Worm (Caenorhabditis elegans) whole organism, young adult: ENCODE results near the gene F21H7.5.

Experiments
- F23B12.7 ChIP-seq: sonication (generic microtip); optimal IDR thresholded peaks from 2 replicates; lab custom pipeline; 2017; ENCODE audit warnings: missing genetic modification characterization, mild to moderate bottlenecking, missing compliant biosample characterization, antibody characterized with exemption, moderate library complexity; ENCODE audit not compliant: insufficient read depth
- F49E8.2 ChIP-seq: sonication (generic microtip); optimal IDR thresholded peaks from 3 replicates; lab custom pipeline; 2017; ENCODE audit warnings: missing genetic modification characterization, mild to moderate bottlenecking, missing compliant biosample characterization, antibody characterized with exemption, moderate library complexity; ENCODE audit not compliant: insufficient read depth
- ama-1 ChIP-seq, 3 experiments: fragments of 150-350 bp in 1 of 3; sonication (generic microtip) in 2 of 3; optimal IDR thresholded peaks; 2 replicates each; lab custom pipeline; 2014 to 2018; ENCODE audit warnings: missing biosample characterization in 2 of 3, missing genetic modification characterization in 2 of 3, missing genetic modification reagents in 2 of 3
- aptf-2 ChIP-seq: fragments of 200-800 bp; sonication (Bioruptor generic); conservative IDR thresholded peaks from 2 replicates; pipeline ENCODE4 v1.3.6; 2022; ENCODE audit warnings: missing genetic modification reagents, missing genetic modification characterization, missing compliant biosample characterization
- bed-2 ChIP-seq: fragments of 200-800 bp; sonication (Bioruptor generic); IDR thresholded peaks from 2 replicates; pipeline ENCODE4 v1.3.6; 2022; ENCODE audit warnings: missing genetic modification reagents, missing genetic modification characterization, missing compliant biosample characterization
- ccch-3 ChIP-seq: fragments of 200-800 bp; sonication (Bioruptor generic); optimal IDR thresholded peaks from 2 replicates; lab custom pipeline; 2018; ENCODE audit warnings: mild to moderate bottlenecking, missing genetic modification characterization, missing compliant biosample characterization
- cebp-1 ChIP-seq, 2 experiments: fragments of 200-800 bp in 1 of 2; sonication (Bioruptor generic) in 1 of 2; sonication (generic microtip) in 1 of 2; IDR thresholded peaks in 1 of 2; optimal IDR thresholded peaks in 1 of 2; 2 replicates each; pipeline versions ENCODE4 v1.3.6 to Lab custom; 2017 to 2022; ENCODE audit warnings: missing compliant biosample characterization in 2 of 2, missing genetic modification characterization in 2 of 2, mild to moderate bottlenecking in 1 of 2, missing genetic modification reagents in 1 of 2, moderate library complexity in 1 of 2
- cebp-2 ChIP-seq: fragments of 200-800 bp; sonication (Bioruptor generic); IDR thresholded peaks from 2 replicates; pipeline ENCODE4 v1.3.6; 2022; ENCODE audit warnings: missing genetic modification characterization, missing compliant biosample characterization
- efl-1 ChIP-seq: fragments of 150-350 bp; optimal IDR thresholded peaks from 2 replicates; lab custom pipeline; 2014; ENCODE audit warnings: missing biosample characterization, missing genetic modification reagents, missing genetic modification characterization
- lin-35 ChIP-seq, 3 experiments: fragments of 150-350 bp in 2 of 3; sonication (generic microtip) in 1 of 3; optimal IDR thresholded peaks; 2 replicates each; lab custom pipeline; 2014 to 2018; ENCODE audit warnings: missing biosample characterization in 3 of 3, missing genetic modification characterization in 3 of 3, missing genetic modification reagents in 3 of 3
- madf-10 ChIP-seq: sonication (generic microtip); optimal IDR thresholded peaks from 2 replicates; lab custom pipeline; 2016; ENCODE audit warnings: mild to moderate bottlenecking, missing genetic modification characterization, missing compliant biosample characterization
- pha-4 ChIP-seq: fragments of 150-350 bp; sonication (generic microtip); optimal IDR thresholded peaks from 2 replicates; lab custom pipeline; 2014; ENCODE audit warnings: missing biosample characterization, missing genetic modification reagents, missing genetic modification characterization
- repo-1 ChIP-seq: sonication (generic microtip); optimal IDR thresholded peaks from 2 replicates; lab custom pipeline; 2017; ENCODE audit warnings: mild to moderate bottlenecking, missing genetic modification characterization, missing compliant biosample characterization
- unc-130 ChIP-seq: sonication (generic microtip); optimal IDR thresholded peaks from 2 replicates; lab custom pipeline; 2016; ENCODE audit warnings: missing genetic modification reagents, missing genetic modification characterization, missing compliant biosample characterization

- TF ChIP-seq madf-10 (tag; lab: Kevin White, UChicago) (no peak), unc-130 (GFP tag; lab: Kevin White, UChicago) (no peak), pha-4 (no peak), cebp-1 (GFP tag; IDR thresholded peaks at IDR 0.05; lab: Robert Waterston, UW) (no peak), cebp-1 (tag; optimal IDR thresholded peaks at IDR 0.05; lab: Kevin White, UChicago) (no peak), lin-35 (GFP tag; optimal IDR thresholded peaks at IDR 0.05; lab: Kevin White, UChicago) (no peak), efl-1 (GFP tag; lab: Kevin White, UChicago) (no peak), cebp-2 (GFP tag; lab: Robert Waterston, UW) (no peak), bed-2 (no peak), repo-1 (tag; lab: Kevin White, UChicago) (no peak), aptf-2 (GFP tag; lab: Robert Waterston, UW) (no peak), F23B12.7 (tag; lab: Kevin White, UChicago) (no peak), ama-1 (optimal IDR thresholded peaks at IDR 0.05; lab: Kevin White, UChicago) (no peak), ama-1 (GFP tag; optimal IDR thresholded peaks at IDR 0.05; lab: Kevin White, UChicago) (no peak), ccch-3 (no peak), F49E8.2 (no peak)
Measured at ce11 chrV:16256395-16256794, 19.1 kb downstream of the F21H7.5 start, which contains the start of gene bgnt-1.3.
